Worm (Caenorhabditis elegans) whole organism, late embryonic: ENCODE data around the gene F46H5.11.

Experiments used
- C08G9.2 ChIP-seq: sonication (generic microtip); optimal IDR thresholded peaks from 2 replicates; lab custom pipeline; 2016; ENCODE audit warnings: mild to moderate bottlenecking, missing genetic modification characterization, moderate library complexity, missing compliant biosample characterization
- C38D4.7 ChIP-seq: fragments of 200-800 bp; sonication (Bioruptor generic); optimal IDR thresholded peaks from 2 replicates; lab custom pipeline; 2018; ENCODE audit warnings: mild to moderate bottlenecking, missing genetic modification characterization, moderate library complexity, missing compliant biosample characterization
- K09A11.1 ChIP-seq: sonication (generic microtip); optimal IDR thresholded peaks from 2 replicates; lab custom pipeline; 2017; ENCODE audit warnings: antibody characterized with exemption, mild to moderate bottlenecking, missing genetic modification characterization, missing compliant biosample characterization; ENCODE audit not compliant: insufficient read depth
- T23F11.4 ChIP-seq: fragments of 200-800 bp; sonication (Bioruptor generic); optimal IDR thresholded peaks from 2 replicates; lab custom pipeline; 2018; ENCODE audit warnings: mild to moderate bottlenecking, missing genetic modification characterization, missing compliant biosample characterization
- Y22D7AL.16 ChIP-seq: sonication (generic microtip); optimal IDR thresholded peaks from 2 replicates; lab custom pipeline; 2016; ENCODE audit warnings: missing genetic modification characterization, missing compliant biosample characterization
- ama-1 ChIP-seq: fragments of 150-350 bp; optimal IDR thresholded peaks from 2 replicates; lab custom pipeline; 2014
- ceh-14 ChIP-seq: sonication (generic microtip); optimal IDR thresholded peaks from 2 replicates; lab custom pipeline; 2016; ENCODE audit warnings: missing genotype, missing genetic modification characterization, missing compliant biosample characterization
- ceh-22 ChIP-seq: sonication (generic microtip); optimal IDR thresholded peaks from 2 replicates; lab custom pipeline; 2017; ENCODE audit warnings: missing biosample characterization, missing genetic modification characterization
- ceh-31 ChIP-seq: sonication (generic microtip); optimal IDR thresholded peaks from 2 replicates; lab custom pipeline; 2016; ENCODE audit warnings: missing genetic modification characterization, missing compliant biosample characterization
- ceh-45 ChIP-seq: fragments of 200-800 bp; sonication (Bioruptor generic); IDR thresholded peaks from 2 replicates; pipeline ENCODE4 v1.3.6; 2022; ENCODE audit warnings: missing genetic modification reagents, missing genetic modification characterization, missing compliant biosample characterization
- ceh-48 ChIP-seq: sonication (generic microtip); optimal IDR thresholded peaks from 2 replicates; lab custom pipeline; 2016; ENCODE audit warnings: missing genetic modification characterization, inconsistent platforms, missing compliant biosample characterization
- dmd-4 ChIP-seq: sonication (generic microtip); optimal IDR thresholded peaks from 2 replicates; lab custom pipeline; 2016; ENCODE audit warnings: borderline replicate concordance, missing genetic modification characterization, missing compliant biosample characterization
- dve-1 ChIP-seq: sonication (generic microtip); optimal IDR thresholded peaks from 2 replicates; lab custom pipeline; 2017; ENCODE audit warnings: antibody characterized with exemption, mild to moderate bottlenecking, missing genetic modification characterization, missing compliant biosample characterization
- elt-2 ChIP-seq: sonication (generic microtip); optimal IDR thresholded peaks from 2 replicates; lab custom pipeline; 2016; ENCODE audit warnings: missing genetic modification reagents, missing genetic modification characterization, missing compliant biosample characterization
- eyg-1 ChIP-seq: sonication (generic microtip); optimal IDR thresholded peaks from 2 replicates; lab custom pipeline; 2016; ENCODE audit warnings: missing genotype, missing genetic modification characterization, missing compliant biosample characterization
- fax-1 ChIP-seq: sonication (generic microtip); optimal IDR thresholded peaks from 2 replicates; lab custom pipeline; 2016; ENCODE audit warnings: missing genotype, missing genetic modification characterization, missing compliant biosample characterization
- fkh-10 ChIP-seq: fragments of 150-350 bp; optimal IDR thresholded peaks from 2 replicates; lab custom pipeline; 2014; ENCODE audit warnings: missing biosample characterization, missing genetic modification reagents, missing genetic modification characterization
- fkh-6 ChIP-seq: sonication (generic microtip); optimal IDR thresholded peaks from 2 replicates; lab custom pipeline; 2016; ENCODE audit warnings: missing genetic modification characterization, missing compliant biosample characterization
- hlh-13 ChIP-seq: fragments of 200-800 bp; sonication (Bioruptor generic); optimal IDR thresholded peaks from 2 replicates; lab custom pipeline; 2018; ENCODE audit warnings: mild to moderate bottlenecking, missing genetic modification characterization, missing compliant biosample characterization
- hlh-30 ChIP-seq: sonication (generic microtip); optimal IDR thresholded peaks from 2 replicates; lab custom pipeline; 2017; ENCODE audit warnings: antibody characterized with exemption, missing genetic modification characterization, missing compliant biosample characterization; ENCODE audit not compliant: insufficient read depth
- nfya-1 ChIP-seq: sonication (generic microtip); optimal IDR thresholded peaks from 2 replicates; lab custom pipeline; 2017; ENCODE audit warnings: missing genetic modification characterization, mild to moderate bottlenecking, missing compliant biosample characterization, antibody characterized with exemption, moderate library complexity
- nhr-232 ChIP-seq: sonication (generic microtip); optimal IDR thresholded peaks from 2 replicates; lab custom pipeline; 2016; ENCODE audit warnings: missing genetic modification characterization, missing compliant biosample characterization
- npax-4 ChIP-seq: sonication (generic microtip); optimal IDR thresholded peaks from 2 replicates; lab custom pipeline; 2016; ENCODE audit warnings: missing genetic modification characterization, missing compliant biosample characterization
- odd-2 ChIP-seq: sonication (generic microtip); optimal IDR thresholded peaks from 2 replicates; lab custom pipeline; 2017; ENCODE audit warnings: antibody characterized with exemption, mild to moderate bottlenecking, missing genetic modification characterization, missing compliant biosample characterization
- pag-3 ChIP-seq: sonication (generic microtip); optimal IDR thresholded peaks from 2 replicates; lab custom pipeline; 2016; ENCODE audit warnings: missing compliant biosample characterization, missing genetic modification characterization, borderline replicate concordance
- pat-9 ChIP-seq: fragments of 200-800 bp; sonication (Bioruptor generic); optimal IDR thresholded peaks from 2 replicates; lab custom pipeline; 2018; ENCODE audit warnings: mild to moderate bottlenecking, missing genetic modification characterization, moderate library complexity, missing compliant biosample characterization
- pax-1 ChIP-seq: fragments of 150-350 bp; optimal IDR thresholded peaks from 2 replicates; lab custom pipeline; 2014; ENCODE audit warnings: missing biosample characterization, missing genetic modification characterization
- pha-4 ChIP-seq: fragments of 150-350 bp; optimal IDR thresholded peaks from 2 replicates; lab custom pipeline; 2018; ENCODE audit warnings: missing biosample characterization, missing genetic modification reagents, missing genetic modification characterization
- ref-2 ChIP-seq: sonication (generic microtip); optimal IDR thresholded peaks from 2 replicates; lab custom pipeline; 2016; ENCODE audit warnings: missing genetic modification characterization, missing compliant biosample characterization
- rnt-1 ChIP-seq: sonication (generic microtip); optimal IDR thresholded peaks from 2 replicates; lab custom pipeline; 2016; ENCODE audit warnings: missing genetic modification characterization, missing compliant biosample characterization
- sox-4 ChIP-seq: sonication (generic microtip); optimal IDR thresholded peaks from 2 replicates; lab custom pipeline; 2017; ENCODE audit warnings: mild to moderate bottlenecking, missing genetic modification characterization, inconsistent platforms, missing compliant biosample characterization
- syd-9 ChIP-seq: sonication (generic microtip); optimal IDR thresholded peaks from 2 replicates; lab custom pipeline; 2016; ENCODE audit warnings: mild to moderate bottlenecking, missing genetic modification characterization, moderate library complexity, missing compliant biosample characterization
- tbx-2 ChIP-seq: sonication (generic microtip); optimal IDR thresholded peaks from 2 replicates; lab custom pipeline; 2016; ENCODE audit warnings: missing genetic modification characterization, missing compliant biosample characterization
- unc-3 ChIP-seq, 2 experiments: fragments of 200-800 bp in 1 of 2; sonication (Bioruptor generic) in 1 of 2; sonication (generic microtip) in 1 of 2; conservative IDR thresholded peaks in 1 of 2; optimal IDR thresholded peaks in 1 of 2; 2 replicates each; pipeline versions ENCODE4 v1.3.6 to Lab custom; 2016 to 2022; ENCODE audit warnings: missing compliant biosample characterization in 2 of 2, missing genetic modification characterization in 2 of 2, missing genetic modification reagents in 1 of 2
- unc-42 ChIP-seq: sonication (generic microtip); optimal IDR thresholded peaks from 2 replicates; lab custom pipeline; 2016; ENCODE audit warnings: missing genotype, missing genetic modification characterization, missing compliant biosample characterization
- unc-55 ChIP-seq: sonication (generic microtip); optimal IDR thresholded peaks from 2 replicates; lab custom pipeline; 2017; ENCODE audit warnings: missing biosample characterization, missing genetic modification reagents, missing genetic modification characterization
- unc-86 ChIP-seq: sonication (generic microtip); optimal IDR thresholded peaks from 2 replicates; lab custom pipeline; 2016; ENCODE audit warnings: missing genetic modification characterization, missing compliant biosample characterization
- zip-5 ChIP-seq: sonication (generic microtip); optimal IDR thresholded peaks from 2 replicates; lab custom pipeline; 2016; ENCODE audit warnings: missing genetic modification characterization, missing compliant biosample characterization
- ztf-16 ChIP-seq: sonication (generic microtip); optimal IDR thresholded peaks from 2 replicates; lab custom pipeline; 2017; ENCODE audit warnings: missing genetic modification characterization, missing compliant biosample characterization

The F46H5.11 gene

DNA sequence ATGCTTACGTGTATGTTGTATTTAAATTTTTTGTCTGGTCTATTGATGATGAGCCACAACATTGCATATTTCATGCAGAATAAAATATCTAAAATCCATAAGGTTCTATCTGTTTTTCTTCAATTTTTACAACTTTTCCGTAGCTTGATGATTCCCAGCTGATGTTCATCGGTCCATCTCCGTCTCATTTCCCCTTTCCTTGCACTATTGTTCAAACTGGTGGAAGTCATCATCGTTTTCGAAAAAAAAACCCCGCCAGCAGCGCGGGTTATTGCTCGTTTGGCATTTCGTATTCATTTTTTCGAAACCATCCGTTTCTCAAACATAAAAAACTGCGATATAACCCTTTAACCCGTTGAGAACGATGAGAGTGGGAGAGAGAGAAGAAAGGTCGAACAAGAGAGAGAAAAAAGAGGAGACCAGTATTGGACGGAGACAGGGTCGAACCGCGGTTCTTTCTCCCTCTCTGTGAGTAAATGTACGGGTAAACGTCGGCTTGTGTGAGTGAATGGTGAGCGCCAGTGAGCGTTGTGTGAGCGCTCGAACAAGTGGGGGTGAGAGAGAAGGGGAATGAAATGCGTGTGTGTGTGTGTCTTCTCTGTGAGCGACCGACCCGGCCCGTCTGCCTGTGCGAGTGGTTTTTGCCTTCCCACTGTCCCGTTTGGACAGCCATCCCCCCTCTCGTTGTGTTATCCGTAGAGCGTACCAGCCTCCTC, 7.1 kb downstream of the F46H5.11 start (continued):
- no peak for TF ChIP-seq pha-4 (tag; lab: Kevin White, UChicago)
- TF ChIP-seq C38D4.7 = peak; percentile 3
- TF ChIP-seq npax-4 = no peak
- TF ChIP-seq eyg-1 (tag; lab: Kevin White, UChicago) = peak; percentile 23
- TF ChIP-seq ama-1 = no peak
- TF ChIP-seq ceh-45 (GFP tag; lab: Robert Waterston, UW) = no peak
- peak; percentile 76 for TF ChIP-seq unc-42 (tag; lab: Kevin White, UChicago)
- TF ChIP-seq ztf-16 (tag; lab: Kevin White, UChicago) = peak; percentile 55
- TF ChIP-seq rnt-1 (tag; lab: Kevin White, UChicago) = peak; percentile 52
- TF ChIP-seq sox-4 (tag; lab: Kevin White, UChicago) = peak; percentile 48
- no peak for TF ChIP-seq fkh-10 (GFP tag; lab: Kevin White, UChicago)
- no peak for TF ChIP-seq zip-5 (tag; lab: Kevin White, UChicago)
- peak; percentile 64 for TF ChIP-seq ceh-14 (tag; lab: Kevin White, UChicago)
- TF ChIP-seq unc-55 (GFP tag; lab: Kevin White, UChicago) = peak; percentile 44
- TF ChIP-seq dve-1 (tag; lab: Kevin White, UChicago) = peak; percentile 50
- peak; percentile 67 for TF ChIP-seq elt-2 (tag; lab: Kevin White, UChicago)
- TF ChIP-seq syd-9 (tag; lab: Kevin White, UChicago) = peak; percentile 72
- TF ChIP-seq fkh-6 (tag; lab: Kevin White, UChicago) = peak; percentile 66
- TF ChIP-seq nfya-1 (tag; lab: Kevin White, UChicago) = peak; percentile 91
- TF ChIP-seq dmd-4 (tag; lab: Kevin White, UChicago) = no peak
- TF ChIP-seq unc-86 (tag; lab: Kevin White, UChicago) = no peak
- no peak for TF ChIP-seq pag-3 (tag; lab: Kevin White, UChicago)
- no peak for TF ChIP-seq fax-1 (tag; lab: Kevin White, UChicago)
- TF ChIP-seq Y22D7AL.16 (tag; lab: Kevin White, UChicago) = peak; percentile 3
- TF ChIP-seq C08G9.2 = peak; percentile 69
- peak; percentile 12 for TF ChIP-seq nhr-232
- peak; percentile 89 for TF ChIP-seq ceh-31 (tag; lab: Kevin White, UChicago)
- TF ChIP-seq ref-2 (tag; lab: Kevin White, UChicago) = peak; percentile 84
- peak; percentile 38 for TF ChIP-seq pat-9
- TF ChIP-seq pax-1 (tag; lab: Kevin White, UChicago) = no peak
- TF ChIP-seq unc-3 (GFP tag; conservative IDR thresholded peaks at IDR 0.05; lab: Robert Waterston, UW) = no peak
- TF ChIP-seq unc-3 (tag; optimal IDR thresholded peaks at IDR 0.05; lab: Kevin White, UChicago) = peak; percentile 29
- TF ChIP-seq hlh-30 (tag; lab: Kevin White, UChicago) = peak; percentile 67
- peak; percentile 56 for TF ChIP-seq K09A11.1 (tag; lab: Kevin White, UChicago)
- no peak for TF ChIP-seq T23F11.4 (GFP tag; lab: Kevin White, UChicago)
- no peak for TF ChIP-seq ceh-22 (tag; lab: Kevin White, UChicago)
- TF ChIP-seq tbx-2 = peak; percentile 88
- TF ChIP-seq hlh-13 (GFP tag; lab: Kevin White, UChicago) = no peak
- no peak for TF ChIP-seq odd-2 (tag; lab: Kevin White, UChicago)

- no peak for TF ChIP-seq rnt-1 (tag; lab: Kevin White, UChicago)
- TF ChIP-seq ceh-48 (tag; lab: Kevin White, UChicago) = no peak
Measured at ce11 chrX:7260327-7261019, 11.4 kb downstream of the F46H5.11 start, which contains the start of gene lact-1. Gene lact-1 (minus strand): TSS chrX:7260377.
